Worm (Caenorhabditis elegans): ENCODE results near the gene inx-9.

ce11 chrIV:11697514-11697913 lies 21.4 kb downstream of the inx-9 start:
- TF ChIP-seq nhr-11 (tag; optimal IDR thresholded peaks at IDR 0.05) (no peak), snpc-4 (tag; optimal IDR thresholded peaks at IDR 0.05) (no peak)

Measured in whole organism, L3 larva.